Fruit fly (Drosophila melanogaster) whole organism, embryonic: Measurements from ENCODE around the gene pim.
A peak's percentile ranks its signal among the peaks of the same experiment; 100 is the strongest.

Experiments
- CG10366 ChIP-seq: fragments of 200-800 bp; sonication (Bioruptor generic); IDR thresholded peaks from 2 replicates; pipeline ENCODE4 v1.3.6; 2022; ENCODE audit warnings: missing biosample characterization, missing genetic modification characterization
- CG11398 ChIP-seq: fragments of 200-800 bp; sonication (Bioruptor generic); optimal IDR thresholded peaks from 2 replicates; lab custom pipeline; 2016; ENCODE audit warnings: missing biosample characterization, missing genetic modification characterization
- CG11723 ChIP-seq: fragments of 200-800 bp; sonication (Bioruptor generic); optimal IDR thresholded peaks from 2 replicates; lab custom pipeline; 2017; ENCODE audit warnings: missing biosample characterization, mild to moderate bottlenecking, missing genetic modification characterization
- CG12104 ChIP-seq: fragments of 200-800 bp; sonication (Bioruptor generic); optimal IDR thresholded peaks from 3 replicates; lab custom pipeline; 2016; ENCODE audit warnings: missing biosample characterization, missing genetic modification characterization
- CG13894 ChIP-seq: fragments of 200-800 bp; sonication (Bioruptor generic); optimal IDR thresholded peaks from 3 replicates; lab custom pipeline; 2018; ENCODE audit warnings: missing biosample characterization, mild to moderate bottlenecking, missing genetic modification characterization, moderate library complexity
- CG16813 ChIP-seq: fragments of 200-800 bp; sonication (Bioruptor generic); IDR thresholded peaks from 3 replicates; pipeline ENCODE4 v1.3.6; 2022; ENCODE audit warnings: missing biosample characterization, missing genetic modification characterization; ENCODE audit not compliant: partially characterized antibody
- CG17385 ChIP-seq: fragments of 200-800 bp; sonication (Bioruptor generic); optimal IDR thresholded peaks from 3 replicates; lab custom pipeline; 2018; ENCODE audit warnings: missing biosample characterization, mild to moderate bottlenecking, missing genetic modification characterization
- CG3065 ChIP-seq: fragments of 200-800 bp; sonication (Bioruptor generic); optimal IDR thresholded peaks from 2 replicates; lab custom pipeline; 2016; ENCODE audit warnings: missing biosample characterization, missing genetic modification characterization
- CG3281 ChIP-seq: fragments of 200-800 bp; sonication (Bioruptor generic); optimal IDR thresholded peaks from 3 replicates; lab custom pipeline; 2017; ENCODE audit warnings: missing biosample characterization, mild to moderate bottlenecking, missing genetic modification characterization
- CG3847 ChIP-seq: fragments of 200-800 bp; sonication (Bioruptor generic); IDR thresholded peaks from 2 replicates; pipeline ENCODE4 v1.3.6; 2022; ENCODE audit warnings: missing biosample characterization, missing genetic modification characterization
- CG42726 ChIP-seq: fragments of 200-800 bp; sonication (Bioruptor generic); IDR thresholded peaks from 2 replicates; pipeline ENCODE4 v1.3.6; 2022; ENCODE audit warnings: missing biosample characterization, missing genetic modification characterization; ENCODE audit not compliant: partially characterized antibody
- CG5245 ChIP-seq: fragments of 200-800 bp; sonication (Bioruptor generic); optimal IDR thresholded peaks from 3 replicates; lab custom pipeline; 2016; ENCODE audit warnings: missing biosample characterization, missing genetic modification characterization
- CG5953 ChIP-seq: fragments of 200-800 bp; sonication (Bioruptor generic); IDR thresholded peaks from 2 replicates; pipeline ENCODE4 v1.3.6; 2022; ENCODE audit warnings: missing biosample characterization, missing genetic modification characterization
- CG7556 ChIP-seq: fragments of 200-800 bp; sonication (Bioruptor generic); optimal IDR thresholded peaks from 2 replicates; lab custom pipeline; 2017; ENCODE audit warnings: missing biosample characterization, mild to moderate bottlenecking, missing genetic modification characterization
- CG8944 ChIP-seq: fragments of 200-800 bp; sonication (Bioruptor generic); optimal IDR thresholded peaks from 3 replicates; lab custom pipeline; 2016; ENCODE audit warnings: missing biosample characterization, missing genetic modification characterization
- CrebB ChIP-seq: fragments of 200-800 bp; sonication (Bioruptor generic); optimal IDR thresholded peaks from 3 replicates; lab custom pipeline; 2018; ENCODE audit warnings: missing biosample characterization, mild to moderate bottlenecking, missing genetic modification characterization
- Dad ChIP-seq: fragments of 200-800 bp; sonication (Bioruptor generic); optimal IDR thresholded peaks from 3 replicates; lab custom pipeline; 2016; ENCODE audit warnings: missing biosample characterization, missing genetic modification characterization
- Dfd ChIP-seq, 2 experiments: fragments of >200 bp; optimal IDR thresholded peaks; 2 replicates each; lab custom pipeline; 2017; ENCODE audit warnings: missing biosample characterization in 2 of 2, missing genetic modification characterization in 2 of 2
- Dip3 ChIP-seq: fragments of 200-800 bp; sonication (Bioruptor generic); optimal IDR thresholded peaks from 3 replicates; lab custom pipeline; 2016; ENCODE audit warnings: missing biosample characterization, missing genetic modification characterization
- Elba2 ChIP-seq: fragments of 200-800 bp; sonication (Bioruptor generic); optimal IDR thresholded peaks from 3 replicates; lab custom pipeline; 2016; ENCODE audit warnings: missing biosample characterization, missing genetic modification characterization
- Ets65A ChIP-seq: fragments of 200-800 bp; sonication (Bioruptor generic); peaks from one replicate; lab custom pipeline; 2016; ENCODE audit warnings: missing biosample characterization, missing genetic modification characterization
- Ets97D ChIP-seq: fragments of 200-800 bp; sonication (Bioruptor generic); optimal IDR thresholded peaks from 3 replicates; lab custom pipeline; 2016; ENCODE audit warnings: missing biosample characterization, missing genetic modification characterization
- Lpt ChIP-seq: fragments of >200 bp; optimal IDR thresholded peaks from 2 replicates; lab custom pipeline; 2018; ENCODE audit warnings: missing biosample characterization, missing genetic modification characterization
- Meics ChIP-seq: fragments of 200-800 bp; sonication (Bioruptor generic); optimal IDR thresholded peaks from 2 replicates; lab custom pipeline; 2017; ENCODE audit warnings: missing biosample characterization, mild to moderate bottlenecking, missing genetic modification characterization
- Mrtf ChIP-seq: fragments of 200-800 bp; sonication (Bioruptor generic); IDR thresholded peaks from 3 replicates; pipeline ENCODE4 v1.3.6; 2022; ENCODE audit warnings: missing biosample characterization, missing genetic modification characterization
- Neu2 ChIP-seq: fragments of 200-800 bp; sonication (Bioruptor generic); optimal IDR thresholded peaks from 3 replicates; lab custom pipeline; 2016; ENCODE audit warnings: missing biosample characterization, missing genetic modification characterization, borderline replicate concordance
- Nf-YB ChIP-seq: fragments of 200-800 bp; sonication (Bioruptor generic); optimal IDR thresholded peaks from 3 replicates; lab custom pipeline; 2019; ENCODE audit warnings: missing biosample characterization, mild to moderate bottlenecking, missing genetic modification characterization, moderate library complexity
- Sin3A ChIP-seq: fragments of >200 bp; optimal IDR thresholded peaks from 2 replicates; lab custom pipeline; 2018
- Sox100B ChIP-seq: fragments of 200-800 bp; sonication (Bioruptor generic); optimal IDR thresholded peaks from 3 replicates; lab custom pipeline; 2018; ENCODE audit warnings: missing biosample characterization, mild to moderate bottlenecking, missing genetic modification characterization
- Trl ChIP-seq, 3 experiments: fragments of >200 bp in 2 of 3; fragments of 200-800 bp in 1 of 3; sonication (Bioruptor generic) in 1 of 3; optimal IDR thresholded peaks; 2 replicates in 1 of 3; 3 replicates in 2 of 3; lab custom pipeline; 2016 to 2017; ENCODE audit warnings: missing biosample characterization in 1 of 3, missing genetic modification characterization in 1 of 3
- bsh ChIP-seq, 2 experiments: fragments of 200-800 bp; sonication (Bioruptor generic); optimal IDR thresholded peaks; 2 replicates each; lab custom pipeline; 2017 to 2018; ENCODE audit warnings: mild to moderate bottlenecking in 2 of 2, missing biosample characterization in 2 of 2, missing genetic modification characterization in 2 of 2, moderate library complexity in 1 of 2
- dmrt11E ChIP-seq: fragments of 200-800 bp; sonication (Bioruptor generic); optimal IDR thresholded peaks from 3 replicates; lab custom pipeline; 2018; ENCODE audit warnings: missing biosample characterization, mild to moderate bottlenecking, missing genetic modification characterization, moderate library complexity
- dpn ChIP-seq, 2 experiments: fragments of 200-800 bp; sonication (Bioruptor generic); optimal IDR thresholded peaks; 3 replicates each; lab custom pipeline; 2016; ENCODE audit warnings: missing biosample characterization in 2 of 2, missing genetic modification characterization in 2 of 2
- h ChIP-seq: fragments of >200 bp; optimal IDR thresholded peaks from 2 replicates; lab custom pipeline; 2017
- hth ChIP-seq: fragments of >200 bp; optimal IDR thresholded peaks from 2 replicates; lab custom pipeline; 2017; ENCODE audit warnings: inconsistent platforms
- inv ChIP-seq: fragments of 200-800 bp; sonication (Bioruptor generic); IDR thresholded peaks from 2 replicates; pipeline ENCODE4 v1.3.6; 2022; ENCODE audit warnings: missing biosample characterization, missing genetic modification characterization; ENCODE audit not compliant: partially characterized antibody
- jumu ChIP-seq: fragments of 200-800 bp; sonication (Bioruptor generic); optimal IDR thresholded peaks from 3 replicates; lab custom pipeline; 2016; ENCODE audit warnings: missing biosample characterization, missing genetic modification characterization
- nmo ChIP-seq: fragments of 200-800 bp; sonication (Bioruptor generic); optimal IDR thresholded peaks from 2 replicates; lab custom pipeline; 2018; ENCODE audit warnings: missing biosample characterization, mild to moderate bottlenecking, missing genetic modification characterization, moderate library complexity
- nom ChIP-seq: fragments of 200-800 bp; sonication (Bioruptor generic); optimal IDR thresholded peaks from 2 replicates; lab custom pipeline; 2017; ENCODE audit warnings: missing biosample characterization, missing genetic modification characterization, mild to moderate bottlenecking, moderate library complexity, missing genetic modification reagents
- pita ChIP-seq: fragments of 200-800 bp; sonication (Bioruptor generic); optimal IDR thresholded peaks from 2 replicates; lab custom pipeline; 2017; ENCODE audit warnings: missing biosample characterization, mild to moderate bottlenecking, missing genetic modification characterization
- pum ChIP-seq: fragments of 200-800 bp; sonication (Bioruptor generic); optimal IDR thresholded peaks from 2 replicates; lab custom pipeline; 2016; ENCODE audit warnings: missing biosample characterization, missing genetic modification characterization
- run ChIP-seq: fragments of 200-800 bp; sonication (Bioruptor generic); optimal IDR thresholded peaks from 3 replicates; lab custom pipeline; 2018; ENCODE audit warnings: missing biosample characterization, mild to moderate bottlenecking, missing genetic modification characterization
- schlank ChIP-seq: fragments of 200-800 bp; sonication (Bioruptor generic); optimal IDR thresholded peaks from 2 replicates; lab custom pipeline; 2018; ENCODE audit warnings: missing biosample characterization, mild to moderate bottlenecking, missing genetic modification characterization
- sens ChIP-seq: fragments of 200-800 bp; sonication (Bioruptor generic); peaks from one replicate; lab custom pipeline; 2016; ENCODE audit warnings: missing biosample characterization, missing genetic modification characterization
- stc ChIP-seq: fragments of 200-800 bp; sonication (Bioruptor generic); IDR thresholded peaks from 2 replicates; pipeline ENCODE4 v1.3.6; 2022; ENCODE audit warnings: missing biosample characterization, missing genetic modification characterization
- tgo ChIP-seq: fragments of 200-800 bp; sonication (Bioruptor generic); IDR thresholded peaks from 3 replicates; pipeline ENCODE4 v1.3.6; 2022; ENCODE audit warnings: missing biosample characterization, missing genetic modification characterization
- trh ChIP-seq: fragments of 200-800 bp; sonication (Bioruptor generic); optimal IDR thresholded peaks from 2 replicates; lab custom pipeline; 2016; ENCODE audit warnings: missing biosample characterization, missing genetic modification characterization
- usp ChIP-seq: fragments of >200 bp; optimal IDR thresholded peaks from 2 replicates; lab custom pipeline; 2017; ENCODE audit warnings: missing biosample characterization, missing genetic modification characterization
- vfl ChIP-seq: fragments of 200-800 bp; sonication (Bioruptor generic); optimal IDR thresholded peaks from 2 replicates; lab custom pipeline; 2016; ENCODE audit warnings: missing biosample characterization, missing genetic modification characterization
- vvl ChIP-seq: fragments of 200-800 bp; sonication (Bioruptor generic); IDR thresholded peaks from 2 replicates; pipeline ENCODE4 v1.3.6; 2022; ENCODE audit warnings: missing biosample characterization, missing genetic modification characterization

The pim gene

DNA sequence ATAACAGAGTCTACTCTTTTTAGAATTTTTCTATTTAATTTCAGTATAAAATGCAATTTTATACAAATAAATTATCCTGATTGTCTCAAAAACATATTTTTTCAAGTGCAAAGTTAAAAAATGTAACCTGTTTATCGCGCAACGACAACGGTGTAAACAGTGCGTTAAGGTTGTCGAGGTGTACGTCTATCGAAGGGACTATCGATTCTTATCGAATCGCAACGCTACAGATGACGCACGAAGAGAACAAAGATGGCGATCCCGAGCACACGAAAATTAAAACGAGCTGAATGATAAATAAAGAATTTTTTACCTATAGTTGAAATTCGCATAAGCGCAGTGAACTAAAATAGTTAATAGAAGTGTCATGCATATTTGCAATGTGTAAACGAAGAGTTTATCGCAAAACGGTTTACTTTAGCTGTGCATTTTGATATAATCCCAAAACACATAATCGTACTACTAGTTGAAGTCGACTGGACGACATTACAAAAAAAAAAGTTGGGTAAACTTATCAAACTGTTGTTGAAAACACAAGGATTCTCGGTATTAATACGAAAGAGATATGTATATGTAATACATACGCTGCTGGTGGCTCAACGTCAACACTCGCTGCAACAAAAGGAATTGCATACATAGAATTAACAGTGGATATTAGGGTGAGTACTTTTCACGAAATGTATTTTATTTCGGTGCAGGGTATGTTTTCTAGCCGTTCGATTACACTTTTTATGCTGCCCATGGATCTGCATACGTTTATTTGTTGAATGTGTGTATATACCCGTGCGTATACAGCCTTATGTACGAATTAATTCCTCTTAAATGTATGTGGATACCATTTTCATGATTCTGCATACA is 25.3 kb downstream of the pim start, which contains the start of gene da (continued):
- no peak for TF ChIP-seq Trl (optimal IDR thresholded peaks at IDR 0.05; lab: Kevin White, UChicago)
- peak; percentile 47 for TF ChIP-seq Trl (GFP tag; optimal IDR thresholded peaks at IDR 0.05; lab: Kevin White, UChicago)
- peak; percentile 25 for TF ChIP-seq CG7556 (GFP tag; lab: Kevin White, UChicago)
- no peak for TF ChIP-seq hth (lab: Kevin White, UChicago)
- peak; percentile 43 for TF ChIP-seq CrebB (tag; lab: Kevin White, UChicago)
- peak; percentile 64 for TF ChIP-seq CG16813 (GFP tag; lab: Robert Waterston, UW)
- TF ChIP-seq nom (GFP tag; lab: Kevin White, UChicago) = peak; percentile 15
- TF ChIP-seq Dad (GFP tag; lab: Kevin White, UChicago) = peak; percentile 45
- no peak for TF ChIP-seq usp (GFP tag; lab: Kevin White, UChicago)
- TF ChIP-seq bsh (GFP tag; optimal IDR thresholded peaks at IDR 0.05; lab: Kevin White, UChicago) = peak in 1 of 2 experiments; percentile 58
- TF ChIP-seq CG5953 (GFP tag; lab: Robert Waterston, UW) = no peak
- TF ChIP-seq dmrt11E (tag; lab: Kevin White, UChicago) = peak; percentile 65
- peak; percentile 56 for TF ChIP-seq pum (GFP tag; lab: Kevin White, UChicago)
- TF ChIP-seq jumu (GFP tag; lab: Kevin White, UChicago) = peak; percentile 64
- no peak for TF ChIP-seq Sin3A (lab: Kevin White, UChicago)
- peak; percentile 57; the same call in 1 of the 3 replicates for TF ChIP-seq tgo (GFP tag; lab: Robert Waterston, UW)
- no peak; the same call in 2 of the 3 replicates for TF ChIP-seq Mrtf (GFP tag; lab: Robert Waterston, UW)
- TF ChIP-seq CG10366 (GFP tag; lab: Robert Waterston, UW) = peak; percentile 63; the same call in 1 of the 2 replicates
- TF ChIP-seq CG3281 (GFP tag; lab: Kevin White, UChicago) = peak; percentile 10
- peak; percentile 61 for TF ChIP-seq Meics
- peak in 1 of 2 experiments; percentile 43 for TF ChIP-seq Dfd (GFP tag; optimal IDR thresholded peaks at IDR 0.05; lab: Kevin White, UChicago)
- TF ChIP-seq CG13894 (tag; lab: Kevin White, UChicago) = peak; percentile 53
- peak; percentile 77 for TF ChIP-seq CG11723
- peak; percentile 33; the same call in 1 of the 2 replicates for TF ChIP-seq inv
- TF ChIP-seq trh = no peak
- TF ChIP-seq h (lab: Kevin White, UChicago) = no peak
- peak; percentile 73 for TF ChIP-seq nmo
- no peak for TF ChIP-seq Neu2 (GFP tag; lab: Kevin White, UChicago)
- peak; percentile 53 for TF ChIP-seq vfl (GFP tag; lab: Kevin White, UChicago)
- peak; percentile 95 for TF ChIP-seq Ets97D
- TF ChIP-seq Sox100B (GFP tag; lab: Kevin White, UChicago) = peak; percentile 51
- no peak for TF ChIP-seq Lpt (GFP tag; lab: Kevin White, UChicago)
- TF ChIP-seq CG17385 = peak; percentile 26
- no peak for TF ChIP-seq CG12104 (GFP tag; lab: Kevin White, UChicago)
- TF ChIP-seq CG5245 (GFP tag; lab: Kevin White, UChicago) = peak; percentile 9
- TF ChIP-seq Elba2 (GFP tag; lab: Kevin White, UChicago) = no peak
- TF ChIP-seq Ets65A = peak; percentile 78
- peak; percentile 9 for TF ChIP-seq schlank (tag; lab: Kevin White, UChicago)
- TF ChIP-seq CG3847 = peak; percentile 15; the same call in 1 of the 2 replicates
- TF ChIP-seq CG11398 (GFP tag; lab: Kevin White, UChicago) = no peak
- TF ChIP-seq CG8944 (GFP tag; lab: Kevin White, UChicago) = peak; percentile 23
- TF ChIP-seq CG42726 (GFP tag; lab: Robert Waterston, UW) = no peak
- no peak for TF ChIP-seq run (tag; lab: Kevin White, UChicago)
- no peak for TF ChIP-seq pita (GFP tag; lab: Kevin White, UChicago)
- TF ChIP-seq Dip3 (GFP tag; lab: Kevin White, UChicago) = peak; percentile 45
- TF ChIP-seq CG3065 (GFP tag; lab: Kevin White, UChicago) = no peak
- peak; percentile 75 for TF ChIP-seq vvl (GFP tag; lab: Robert Waterston, UW)
- TF ChIP-seq Nf-YB (GFP tag; lab: Kevin White, UChicago) = peak; percentile 38
- peak; percentile 63 to 69 for TF ChIP-seq dpn (GFP tag; optimal IDR thresholded peaks at IDR 0.05; lab: Kevin White, UChicago)
- peak; percentile 70 for TF ChIP-seq stc (GFP tag; lab: Robert Waterston, UW)
- TF ChIP-seq sens (GFP tag; lab: Kevin White, UChicago) = peak; percentile 94
